Fruit fly (Drosophila melanogaster): Measurements from ENCODE around the gene Atg2.

Gene Atg2

dm6 chr3L:2798463-2798993 is 24.4 kb downstream of the Atg2 start:
- no peak for TF ChIP-seq dsx (GFP tag; optimal IDR thresholded peaks at IDR 0.05; ENCODE audit: poor library complexity, severe bottlenecking)
- no peak for TF ChIP-seq CG9139 (GFP tag; optimal IDR thresholded peaks at IDR 0.05)
- TF ChIP-seq CG34406 (GFP tag; optimal IDR thresholded peaks at IDR 0.05) = no peak
- peak; percentile 22 for TF ChIP-seq CG31627 (GFP tag; optimal IDR thresholded peaks at IDR 0.05)
- peak; percentile 31 for TF ChIP-seq Hr4 (GFP tag; optimal IDR thresholded peaks at IDR 0.05)
- TF ChIP-seq CG7368 (GFP tag; optimal IDR thresholded peaks at IDR 0.05) = no peak
- peak; percentile 97 for TF ChIP-seq fkh (GFP tag; optimal IDR thresholded peaks at IDR 0.05)
- peak; percentile 38 for TF ChIP-seq CG6276 (GFP tag; optimal IDR thresholded peaks at IDR 0.05)
- peak; percentile 2 for TF ChIP-seq CG32006 (GFP tag; optimal IDR thresholded peaks at IDR 0.05)
- no peak for TF ChIP-seq CG16779 (tag; optimal IDR thresholded peaks at IDR 0.05)
- peak; percentile 29; the same call in 2 of the 3 replicates for TF ChIP-seq CG6163 (GFP tag; IDR thresholded peaks at IDR 0.05)
- peak; percentile 20; the same call in 1 of the 3 replicates for TF ChIP-seq CG8119 (GFP tag; IDR thresholded peaks at IDR 0.05)
- peak; percentile 27; the same call in 1 of the 2 replicates for TF ChIP-seq Gug (GFP tag; IDR thresholded peaks at IDR 0.05)
- peak; percentile 72 for TF ChIP-seq Eip78C (GFP tag)
- peak; percentile 27 for TF ChIP-seq Hr39 (GFP tag; optimal IDR thresholded peaks at IDR 0.05)
- TF ChIP-seq net (GFP tag; optimal IDR thresholded peaks at IDR 0.05) = peak; percentile 18
- TF ChIP-seq CG10631 (GFP tag; optimal IDR thresholded peaks at IDR 0.05) = no peak
- TF ChIP-seq Eip75B (GFP tag; optimal IDR thresholded peaks at IDR 0.05) = no peak

- TF ChIP-seq CG11902 (GFP tag; optimal IDR thresholded peaks at IDR 0.05) (peak; percentile 28), fd85E (GFP tag; optimal IDR thresholded peaks at IDR 0.05) (no peak), dsx (GFP tag; optimal IDR thresholded peaks at IDR 0.05; ENCODE audit: poor library complexity, severe bottlenecking) (peak; percentile 24), Ets21C (GFP tag; optimal IDR thresholded peaks at IDR 0.05) (no peak), Hr39 (GFP tag; optimal IDR thresholded peaks at IDR 0.05) (peak; percentile 9), salr (GFP tag; optimal IDR thresholded peaks at IDR 0.05) (peak; percentile 26 to 46), Eip78C (GFP tag) (peak; percentile 84), CG8319 (GFP tag; optimal IDR thresholded peaks at IDR 0.05) (no peak), svp (GFP tag) (peak; percentile 95), CG6276 (GFP tag; optimal IDR thresholded peaks at IDR 0.05) (peak; percentile 47), CG32006 (GFP tag; optimal IDR thresholded peaks at IDR 0.05) (peak; percentile 58), Hr4 (GFP tag; optimal IDR thresholded peaks at IDR 0.05) (no peak), CG15336 (GFP tag; IDR thresholded peaks at IDR 0.05) (peak; percentile 38; the same call in 1 of the 2 replicates), CG6792 (GFP tag; optimal IDR thresholded peaks at IDR 0.05) (peak; percentile 2), Blimp-1 (GFP tag; optimal IDR thresholded peaks at IDR 0.05) (peak; percentile 34), vri (GFP tag; optimal IDR thresholded peaks at IDR 0.05) (peak; percentile 81), CG4318 (GFP tag; optimal IDR thresholded peaks at IDR 0.05) (peak; percentile 46), CG11762 (GFP tag; optimal IDR thresholded peaks at IDR 0.05; ENCODE audit: insufficient read depth) (no peak), ss (GFP tag; optimal IDR thresholded peaks at IDR 0.05) (peak; percentile 60 to 79), eg (GFP tag; IDR thresholded peaks at IDR 0.05) (peak; percentile 71), CG6808 (GFP tag; optimal IDR thresholded peaks at IDR 0.05) (peak; percentile 72), spab (GFP tag; optimal IDR thresholded peaks at IDR 0.05) (peak; percentile 45), Sox14 (GFP tag; optimal IDR thresholded peaks at IDR 0.05) (peak; percentile 51), Eip75B (GFP tag; optimal IDR thresholded peaks at IDR 0.05) (peak; percentile 26), CG6163 (GFP tag; IDR thresholded peaks at IDR 0.05) (peak; percentile 78), CG10631 (GFP tag; optimal IDR thresholded peaks at IDR 0.05) (no peak), CG10669 (GFP tag; optimal IDR thresholded peaks at IDR 0.05) (peak; percentile 34), Met (GFP tag; optimal IDR thresholded peaks at IDR 0.05) (peak; percentile 40), CG3032 (tag; optimal IDR thresholded peaks at IDR 0.05) (peak; percentile 40), Ets96B (tag; optimal IDR thresholded peaks at IDR 0.05) (peak; percentile 45), Lpt (GFP tag; optimal IDR thresholded peaks at IDR 0.05) (peak; percentile 21), CG1621 (tag; optimal IDR thresholded peaks at IDR 0.05) (peak; percentile 50), CG6854 (GFP tag; optimal IDR thresholded peaks at IDR 0.05) (peak; percentile 60), CG11294 (GFP tag; IDR thresholded peaks at IDR 0.05) (no peak; the same call in none of the 2 replicates), topi (GFP tag; optimal IDR thresholded peaks at IDR 0.05) (peak; percentile 4), CG7368 (GFP tag; optimal IDR thresholded peaks at IDR 0.05) (no peak), dac (GFP tag; optimal IDR thresholded peaks at IDR 0.05) (peak; percentile 26), esn (GFP tag; optimal IDR thresholded peaks at IDR 0.05) (peak; percentile 44), CG3919 (GFP tag; optimal IDR thresholded peaks at IDR 0.05) (peak; percentile 35)
These were observed 25.0 kb downstream of the Atg2 start for dm6 chr3L:2799110-2799618.
